Worm (Caenorhabditis elegans) whole organism, L4/young adult: ENCODE measurements around the gene F55G11.2.

Source experiments
- W03F9.2 ChIP-seq: fragments of 150-350 bp; optimal IDR thresholded peaks from 2 replicates; lab custom pipeline; 2014; ENCODE audit warnings: missing biosample characterization, missing genetic modification characterization
- him-1 ChIP-seq: sonication (generic microtip); optimal IDR thresholded peaks from 2 replicates; lab custom pipeline; 2016; ENCODE audit warnings: missing genotype, missing genetic modification reagents, missing genetic modification characterization, missing compliant biosample characterization

- TF ChIP-seq him-1 (tag; lab: Kevin White, UChicago), result no peak
- TF ChIP-seq W03F9.2 (tag; lab: Kevin White, UChicago), result no peak
Measured at ce11 chrIV:13009507-13009906, 40.4 kb upstream of the F55G11.2 start.
